Worm (Caenorhabditis elegans) whole organism, L2 larva: ENCODE results near the gene F54F2.6.

Experiments used
- C34F6.9 ChIP-seq: fragments of 150-350 bp; optimal IDR thresholded peaks from 2 replicates; lab custom pipeline; 2014; ENCODE audit warnings: missing biosample characterization, missing genetic modification characterization
- F13H6.1 ChIP-seq: sonication (generic microtip); optimal IDR thresholded peaks from 2 replicates; lab custom pipeline; 2016; ENCODE audit warnings: missing genetic modification characterization, missing compliant biosample characterization
- R02D3.7 ChIP-seq: fragments of 150-350 bp; optimal IDR thresholded peaks from 2 replicates; lab custom pipeline; 2014; ENCODE audit warnings: missing biosample characterization, missing genetic modification characterization
- Y55F3AM.14 ChIP-seq: fragments of 200-800 bp; sonication (Bioruptor generic); optimal IDR thresholded peaks from 2 replicates; lab custom pipeline; 2018; ENCODE audit warnings: mild to moderate bottlenecking, missing genetic modification characterization, missing compliant biosample characterization
- ZK546.5 ChIP-seq: sonication (generic microtip); optimal IDR thresholded peaks from 2 replicates; lab custom pipeline; 2017; ENCODE audit warnings: missing biosample characterization, missing genetic modification characterization
- alr-1 ChIP-seq: fragments of 150-350 bp; optimal IDR thresholded peaks from 2 replicates; lab custom pipeline; 2014; ENCODE audit warnings: missing biosample characterization, missing genetic modification characterization
- aly-2 ChIP-seq: fragments of 150-350 bp; optimal IDR thresholded peaks from 2 replicates; lab custom pipeline; 2014; ENCODE audit warnings: missing biosample characterization, missing genetic modification characterization
- ama-1 ChIP-seq: fragments of 150-350 bp; optimal IDR thresholded peaks from 2 replicates; lab custom pipeline; 2018; ENCODE audit warnings: inconsistent platforms
- blmp-1 ChIP-seq: sonication (generic microtip); optimal IDR thresholded peaks from 2 replicates; lab custom pipeline; 2017; ENCODE audit warnings: missing genetic modification characterization, mild to moderate bottlenecking, missing compliant biosample characterization, antibody characterized with exemption, moderate library complexity; ENCODE audit not compliant: insufficient read depth
- ceh-16 ChIP-seq: fragments of 150-350 bp; optimal IDR thresholded peaks from 2 replicates; lab custom pipeline; 2014; ENCODE audit warnings: missing biosample characterization, missing genetic modification characterization
- ceh-82 ChIP-seq: fragments of 150-350 bp; optimal IDR thresholded peaks from 2 replicates; lab custom pipeline; 2014; ENCODE audit warnings: missing biosample characterization, missing genetic modification characterization
- crh-2 ChIP-seq: sonication (generic microtip); optimal IDR thresholded peaks from 2 replicates; lab custom pipeline; 2017; ENCODE audit warnings: missing biosample characterization, missing genetic modification characterization
- dmd-4 ChIP-seq: sonication (generic microtip); optimal IDR thresholded peaks from 2 replicates; lab custom pipeline; 2017; ENCODE audit warnings: missing biosample characterization, missing genetic modification characterization
- egl-27 ChIP-seq: sonication (generic microtip); optimal IDR thresholded peaks from 3 replicates; lab custom pipeline; 2017; ENCODE audit warnings: missing biosample characterization, missing genetic modification reagents, missing genetic modification characterization
- elt-1 ChIP-seq: fragments of 150-350 bp; optimal IDR thresholded peaks from 2 replicates; lab custom pipeline; 2014; ENCODE audit warnings: missing biosample characterization, missing genetic modification characterization
- elt-3 ChIP-seq: sonication (generic microtip); optimal IDR thresholded peaks from 2 replicates; lab custom pipeline; 2017; ENCODE audit warnings: missing biosample characterization, missing genetic modification characterization
- fos-1 ChIP-seq: fragments of 150-350 bp; optimal IDR thresholded peaks from 2 replicates; lab custom pipeline; 2014; ENCODE audit warnings: missing biosample characterization, missing genetic modification characterization
- gmeb-1 ChIP-seq: fragments of 150-350 bp; optimal IDR thresholded peaks from 2 replicates; lab custom pipeline; 2014; ENCODE audit warnings: missing biosample characterization, missing genetic modification characterization
- lin-11 ChIP-seq: fragments of 150-350 bp; sonication (generic microtip); optimal IDR thresholded peaks from 2 replicates; lab custom pipeline; 2014; ENCODE audit warnings: missing biosample characterization, missing genetic modification characterization, inconsistent platforms, mixed read lengths
- lin-13 ChIP-seq: fragments of 150-350 bp; optimal IDR thresholded peaks from 2 replicates; lab custom pipeline; 2014; ENCODE audit warnings: missing biosample characterization, missing genetic modification reagents, missing genetic modification characterization
- lin-39 ChIP-seq: fragments of 150-350 bp; optimal IDR thresholded peaks from 2 replicates; lab custom pipeline; 2014; ENCODE audit warnings: missing biosample characterization, missing genetic modification reagents, missing genetic modification characterization
- lsy-2 ChIP-seq, 2 experiments: fragments of 150-350 bp in 1 of 2; sonication (generic microtip) in 1 of 2; optimal IDR thresholded peaks; 2 replicates each; lab custom pipeline; 2014 to 2017; ENCODE audit warnings: missing biosample characterization in 2 of 2, missing genetic modification characterization in 2 of 2
- mab-5 ChIP-seq: fragments of 150-350 bp; optimal IDR thresholded peaks from 2 replicates; lab custom pipeline; 2014; ENCODE audit warnings: missing biosample characterization, missing genetic modification characterization
- mbf-1 ChIP-seq: sonication (generic microtip); optimal IDR thresholded peaks from 2 replicates; lab custom pipeline; 2017; ENCODE audit warnings: missing biosample characterization, missing genetic modification characterization
- mdl-1 ChIP-seq, 2 experiments: fragments of 150-350 bp in 1 of 2; sonication (generic microtip) in 1 of 2; optimal IDR thresholded peaks; 2 replicates each; lab custom pipeline; 2017; ENCODE audit warnings: missing biosample characterization in 2 of 2, missing genetic modification characterization in 2 of 2
- nhr-10 ChIP-seq: sonication (generic microtip); optimal IDR thresholded peaks from 2 replicates; lab custom pipeline; 2017; ENCODE audit warnings: missing biosample characterization, missing genetic modification characterization
- nhr-11 ChIP-seq: fragments of 150-350 bp; optimal IDR thresholded peaks from 2 replicates; lab custom pipeline; 2014; ENCODE audit warnings: missing biosample characterization, missing genetic modification characterization
- nhr-12 ChIP-seq: fragments of 150-350 bp; optimal IDR thresholded peaks from 2 replicates; lab custom pipeline; 2014; ENCODE audit warnings: missing biosample characterization, missing genetic modification characterization
- nhr-129 ChIP-seq: fragments of 150-350 bp; optimal IDR thresholded peaks from 2 replicates; lab custom pipeline; 2014; ENCODE audit warnings: missing biosample characterization, missing genetic modification characterization
- nhr-21 ChIP-seq: fragments of 150-350 bp; optimal IDR thresholded peaks from 2 replicates; lab custom pipeline; 2014; ENCODE audit warnings: missing biosample characterization, missing genetic modification characterization
- nhr-23 ChIP-seq: fragments of 150-350 bp; optimal IDR thresholded peaks from 2 replicates; lab custom pipeline; 2014; ENCODE audit warnings: missing biosample characterization, missing genetic modification reagents, missing genetic modification characterization
- nhr-237 ChIP-seq: fragments of 150-350 bp; optimal IDR thresholded peaks from 2 replicates; lab custom pipeline; 2014; ENCODE audit warnings: missing biosample characterization, missing genetic modification characterization
- nhr-25 ChIP-seq: fragments of 150-350 bp; sonication (generic microtip); optimal IDR thresholded peaks from 3 replicates; lab custom pipeline; 2014; ENCODE audit warnings: missing biosample characterization, missing genetic modification characterization
- nhr-6 ChIP-seq: fragments of 150-350 bp; optimal IDR thresholded peaks from 2 replicates; lab custom pipeline; 2014; ENCODE audit warnings: missing biosample characterization, missing genetic modification characterization
- nhr-77 ChIP-seq: fragments of 150-350 bp; optimal IDR thresholded peaks from 2 replicates; lab custom pipeline; 2014; ENCODE audit warnings: missing biosample characterization, missing genetic modification characterization
- peb-1 ChIP-seq: fragments of 150-350 bp; optimal IDR thresholded peaks from 2 replicates; lab custom pipeline; 2014; ENCODE audit warnings: missing biosample characterization, missing genetic modification characterization
- sem-4 ChIP-seq: fragments of 150-350 bp; optimal IDR thresholded peaks from 2 replicates; lab custom pipeline; 2014; ENCODE audit warnings: missing biosample characterization, missing genetic modification reagents, missing genetic modification characterization
- skn-1 ChIP-seq: sonication (generic microtip); optimal IDR thresholded peaks from 2 replicates; lab custom pipeline; 2017; ENCODE audit warnings: missing biosample characterization, missing genetic modification characterization
- sma-3 ChIP-seq: sonication (generic microtip); optimal IDR thresholded peaks from 2 replicates; lab custom pipeline; 2016; ENCODE audit warnings: missing genetic modification reagents, missing genetic modification characterization, missing compliant biosample characterization
- sma-9 ChIP-seq, 2 experiments: fragments of 150-350 bp in 1 of 2; sonication (generic microtip) in 1 of 2; optimal IDR thresholded peaks; 2 replicates each; lab custom pipeline; 2014 to 2016; ENCODE audit warnings: missing genetic modification characterization in 2 of 2, mild to moderate bottlenecking in 1 of 2, missing biosample characterization in 1 of 2, missing compliant biosample characterization in 1 of 2, missing genetic modification reagents in 1 of 2, moderate library complexity in 1 of 2
- snpc-4 ChIP-seq: fragments of 150-350 bp; optimal IDR thresholded peaks from 2 replicates; lab custom pipeline; 2014; ENCODE audit warnings: missing biosample characterization, missing genetic modification characterization
- unc-39 ChIP-seq: fragments of 150-350 bp; optimal IDR thresholded peaks from 2 replicates; lab custom pipeline; 2014; ENCODE audit warnings: missing biosample characterization, missing genetic modification characterization
- unc-55 ChIP-seq: fragments of 150-350 bp; sonication (generic microtip); optimal IDR thresholded peaks from 3 replicates; lab custom pipeline; 2014; ENCODE audit warnings: missing biosample characterization, missing genetic modification reagents, missing genetic modification characterization
- unc-62 ChIP-seq: fragments of 150-350 bp; optimal IDR thresholded peaks from 2 replicates; lab custom pipeline; 2014; ENCODE audit warnings: missing biosample characterization, missing genetic modification reagents, missing genetic modification characterization
- zag-1 ChIP-seq: fragments of 150-350 bp; optimal IDR thresholded peaks from 2 replicates; lab custom pipeline; 2014; ENCODE audit warnings: missing biosample characterization, missing genetic modification characterization
- ztf-1 ChIP-seq: fragments of 200-800 bp; sonication (Bioruptor generic); conservative IDR thresholded peaks from 2 replicates; pipeline ENCODE4 v1.3.6; 2022; ENCODE audit warnings: missing genetic modification characterization, missing compliant biosample characterization
- ztf-11 ChIP-seq: sonication (generic microtip); optimal IDR thresholded peaks from 2 replicates; lab custom pipeline; 2017; ENCODE audit warnings: missing biosample characterization, missing genetic modification characterization
- ztf-4 ChIP-seq: fragments of 150-350 bp; optimal IDR thresholded peaks from 2 replicates; lab custom pipeline; 2014; ENCODE audit warnings: missing biosample characterization, missing genetic modification characterization

F54F2.6 gene

ce11 chrIII:8799964-8800795 lies at the start of gene F54F2.6:
F54F2.6 (minus strand) TSS chrIII:8800701.
- TF ChIP-seq mab-5 (tag; lab: Kevin White, UChicago) (peak; percentile 94), sem-4 (tag; lab: Kevin White, UChicago) (peak; percentile 95), nhr-10 (tag; lab: Kevin White, UChicago) (no peak), nhr-25 (tag; lab: Kevin White, UChicago) (peak; percentile 81), snpc-4 (tag; lab: Kevin White, UChicago) (peak; percentile 63), unc-39 (tag; lab: Kevin White, UChicago) (no peak), mbf-1 (tag; lab: Kevin White, UChicago) (no peak), unc-55 (GFP tag; lab: Kevin White, UChicago) (peak; percentile 85), F13H6.1 (peak; percentile 99), sma-9 (GFP tag; optimal IDR thresholded peaks at IDR 0.05; lab: Kevin White, UChicago) (peak; percentile 96), sma-9 (tag; optimal IDR thresholded peaks at IDR 0.05; lab: Kevin White, UChicago) (no peak), lin-39 (tag; lab: Kevin White, UChicago) (peak; percentile 82), egl-27 (tag; lab: Kevin White, UChicago) (peak; percentile 93), nhr-12 (tag; lab: Kevin White, UChicago) (no peak), alr-1 (tag; lab: Kevin White, UChicago) (peak; percentile 90), nhr-11 (tag; lab: Kevin White, UChicago) (no peak), nhr-129 (tag; lab: Kevin White, UChicago) (peak; percentile 95), unc-62 (GFP tag; lab: Kevin White, UChicago) (peak; percentile 85), gmeb-1 (peak; percentile 64), blmp-1 (peak; percentile 83), ztf-11 (peak; percentile 54), elt-1 (tag; lab: Kevin White, UChicago) (no peak), ceh-82 (tag; lab: Kevin White, UChicago) (no peak), mdl-1 (tag; optimal IDR thresholded peaks at IDR 0.05; lab: Kevin White, UChicago) (peak; percentile 85 to 98), fos-1 (tag; lab: Kevin White, UChicago) (peak; percentile 54), nhr-23 (tag; lab: Kevin White, UChicago) (no peak), R02D3.7 (tag; lab: Kevin White, UChicago) (no peak), ZK546.5 (tag; lab: Kevin White, UChicago) (peak; percentile 1), aly-2 (tag; lab: Kevin White, UChicago) (no peak), ama-1 (no peak), sma-3 (peak; percentile 31), skn-1 (tag; lab: Kevin White, UChicago) (no peak), ztf-1 (no peak), lsy-2 (tag; optimal IDR thresholded peaks at IDR 0.05; lab: Kevin White, UChicago) (peak; percentile 59 to 92), nhr-77 (tag; lab: Kevin White, UChicago) (no peak), nhr-237 (tag; lab: Kevin White, UChicago) (peak; percentile 26), lin-11 (tag; lab: Kevin White, UChicago) (peak; percentile 65), zag-1 (tag; lab: Kevin White, UChicago) (peak; percentile 92), nhr-6 (tag; lab: Kevin White, UChicago) (peak; percentile 96), peb-1 (tag; lab: Kevin White, UChicago) (no peak), elt-3 (tag; lab: Kevin White, UChicago) (no peak), dmd-4 (tag; lab: Kevin White, UChicago) (no peak), C34F6.9 (peak; percentile 96), crh-2 (tag; lab: Kevin White, UChicago) (peak; percentile 87), ceh-16 (tag; lab: Kevin White, UChicago) (no peak), Y55F3AM.14 (GFP tag; lab: Kevin White, UChicago) (peak; percentile 95), ztf-4 (peak; percentile 89), lin-13 (GFP tag; lab: Kevin White, UChicago) (peak; percentile 82), nhr-21 (peak; percentile 90)
